Worm (Caenorhabditis elegans) whole organism, dauer: ENCODE measurements around the gene scrm-3.

Experiments used
- unc-62 ChIP-seq: sonication (generic microtip); optimal IDR thresholded peaks from 2 replicates; lab custom pipeline; 2017; ENCODE audit warnings: missing biosample characterization, missing genetic modification reagents, missing genetic modification characterization

scrm-3 gene

DNA sequence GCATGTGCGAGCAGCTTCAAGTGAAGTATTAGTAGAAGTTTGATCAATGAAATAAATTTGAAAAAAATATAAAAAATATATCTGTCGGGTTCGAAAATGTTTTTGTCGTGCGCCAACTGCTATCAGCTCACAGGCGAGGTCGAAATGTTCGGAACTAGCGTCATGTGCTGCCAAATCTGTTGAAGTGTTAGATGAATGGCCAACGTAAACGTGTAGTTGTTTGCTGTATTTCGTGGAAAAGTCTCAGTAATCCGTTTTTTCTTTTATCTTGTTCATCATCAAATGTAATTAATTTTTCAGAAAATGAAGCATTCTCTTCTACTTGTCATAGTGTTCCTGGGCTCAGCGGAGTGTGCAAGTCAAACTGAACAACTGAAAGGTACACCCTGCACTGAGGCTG is 7.1 kb downstream of the scrm-3 start, which contains the start of gene C17B7.15:
Gene C17B7.15, plus strand, starts transcription at position 301 of the 400 bp plus-strand sequence.
- no peak for TF ChIP-seq unc-62 (GFP tag; lab: Kevin White, UChicago)

DNA sequence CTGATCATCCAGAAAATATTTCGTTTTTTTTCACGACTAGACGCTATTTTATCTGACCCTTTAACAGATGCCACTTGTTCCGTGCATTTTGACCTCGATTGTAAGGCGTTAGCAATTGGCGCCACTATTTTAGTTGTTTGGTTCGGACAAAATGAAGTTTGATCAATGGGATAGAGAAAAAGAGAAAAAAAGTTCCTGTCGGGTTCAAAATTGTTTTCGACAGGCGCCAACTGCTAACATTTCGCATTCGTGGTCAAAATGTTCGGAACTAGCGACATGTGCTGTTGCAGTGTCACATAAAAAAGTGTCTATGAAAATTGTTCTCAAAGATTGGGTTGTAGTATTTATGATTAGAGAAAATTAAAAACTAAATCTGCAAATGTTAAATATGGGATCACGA is 9.5 kb downstream of the scrm-3 start:
- no peak for TF ChIP-seq unc-62 (GFP tag; lab: Kevin White, UChicago)

ce11 chrV:3346434-3347019 is 10.5 kb downstream of the scrm-3 start, which contains the start of gene fbxa-65:
fbxa-65 (minus strand) TSS chrV:3346484.
- no peak for TF ChIP-seq unc-62 (GFP tag; lab: Kevin White, UChicago)

DNA sequence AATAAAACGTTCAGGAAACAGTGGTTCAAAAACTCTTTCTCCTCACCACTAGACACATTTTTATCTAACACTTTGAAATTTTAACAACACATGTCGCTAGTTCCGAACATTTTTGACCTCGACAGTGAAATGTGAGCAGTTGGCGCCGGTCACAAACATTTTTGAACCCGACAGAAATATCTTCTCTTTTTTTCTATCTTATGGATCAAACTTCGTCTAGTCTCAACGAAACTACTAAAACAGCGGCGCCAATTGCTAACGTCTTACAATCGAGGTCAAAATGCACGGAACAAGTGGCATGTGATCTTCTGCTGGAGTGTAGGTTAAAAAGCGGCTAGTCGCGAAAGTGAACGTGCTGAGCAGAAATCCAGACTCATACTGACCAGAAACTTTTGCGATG is 13.0 kb downstream of the scrm-3 start:
- no peak for TF ChIP-seq unc-62 (GFP tag; lab: Kevin White, UChicago)

- no peak for TF ChIP-seq unc-62 (GFP tag; lab: Kevin White, UChicago)
Observed at ce11 chrV:3342504-3342903, 14.5 kb downstream of the scrm-3 start, which contains the start of gene C17B7.3. C17B7.3 (plus strand) TSS chrV:3342804.

ce11 chrV:3341906-3342305 is 15.1 kb downstream of the scrm-3 start, which contains the start of gene C17B7.10:
C17B7.10 (minus strand) TSS chrV:3342006.
- no peak for TF ChIP-seq unc-62 (GFP tag; lab: Kevin White, UChicago)

DNA sequence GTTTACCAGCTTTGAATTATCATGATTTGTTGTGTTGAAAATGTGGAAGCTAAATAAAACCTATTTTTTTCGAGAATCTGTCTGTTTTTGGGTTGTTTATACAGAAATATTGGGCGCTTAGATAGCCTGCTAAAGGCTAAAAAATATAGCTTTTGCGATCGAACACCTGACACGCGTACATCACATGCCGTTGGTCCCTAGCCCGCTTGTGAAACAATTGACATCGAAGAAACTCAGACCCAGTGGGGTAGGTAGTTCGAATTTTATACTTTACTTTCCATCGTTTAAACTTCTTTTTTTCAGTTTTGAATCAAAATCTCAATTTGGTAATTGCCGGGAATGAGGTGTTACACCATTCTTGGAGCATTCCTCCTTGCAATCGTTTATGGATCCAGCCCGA is 18.0 kb downstream of the scrm-3 start, which contains the start of gene C17B7.4:
Gene C17B7.4, plus strand, starts transcription at position 301 of the 400 bp plus-strand sequence.
- TF ChIP-seq unc-62 (GFP tag; lab: Kevin White, UChicago): no peak

- TF ChIP-seq unc-62 (GFP tag; lab: Kevin White, UChicago): no peak
Observed at ce11 chrV:3333334-3333733, 23.7 kb downstream of the scrm-3 start, which contains the start of gene C17B7.5. C17B7.5 (plus strand) TSS chrV:3333634.

ce11 chrV:3332023-3332422 is 25.0 kb downstream of the scrm-3 start, which contains the start of gene C17B7.9:
C17B7.9 (minus strand) TSS chrV:3332123.
- no peak for TF ChIP-seq unc-62 (GFP tag; lab: Kevin White, UChicago)

DNA sequence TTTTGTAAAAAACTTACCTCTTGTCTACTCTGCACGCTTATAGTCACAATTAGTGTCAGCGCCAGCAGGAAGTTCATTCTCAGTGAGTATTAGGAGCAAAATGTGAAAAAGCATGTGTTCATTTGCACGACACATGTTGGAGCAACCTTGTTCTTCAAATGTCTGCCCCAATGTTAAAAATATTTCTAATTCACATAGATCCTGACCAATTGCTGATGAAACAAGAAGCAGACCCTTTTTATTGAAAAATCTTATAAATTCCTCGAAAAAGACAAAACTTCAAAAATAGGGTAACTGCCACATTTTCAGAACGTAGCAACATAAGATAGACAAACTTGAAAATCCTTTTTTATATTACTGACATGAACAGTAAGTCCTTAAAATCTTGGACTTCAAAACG is 32.8 kb downstream of the scrm-3 start, which contains the start of gene C17B7.8:
Gene C17B7.8, minus strand, starts transcription at position 101 of the 400 bp plus-strand sequence.
- TF ChIP-seq unc-62 (GFP tag; lab: Kevin White, UChicago): no peak

ce11 chrV:3320432-3320831 is 36.6 kb downstream of the scrm-3 start, which contains the start of gene C17B7.14:
C17B7.14 (minus strand) TSS chrV:3320532.
- no peak for TF ChIP-seq unc-62 (GFP tag; lab: Kevin White, UChicago)

ce11 chrV:3320005-3320404 is 37.0 kb downstream of the scrm-3 start, which contains the start of gene F35F10.14:
F35F10.14 (minus strand) TSS chrV:3320105.
- no peak for TF ChIP-seq unc-62 (GFP tag; lab: Kevin White, UChicago)

DNA sequence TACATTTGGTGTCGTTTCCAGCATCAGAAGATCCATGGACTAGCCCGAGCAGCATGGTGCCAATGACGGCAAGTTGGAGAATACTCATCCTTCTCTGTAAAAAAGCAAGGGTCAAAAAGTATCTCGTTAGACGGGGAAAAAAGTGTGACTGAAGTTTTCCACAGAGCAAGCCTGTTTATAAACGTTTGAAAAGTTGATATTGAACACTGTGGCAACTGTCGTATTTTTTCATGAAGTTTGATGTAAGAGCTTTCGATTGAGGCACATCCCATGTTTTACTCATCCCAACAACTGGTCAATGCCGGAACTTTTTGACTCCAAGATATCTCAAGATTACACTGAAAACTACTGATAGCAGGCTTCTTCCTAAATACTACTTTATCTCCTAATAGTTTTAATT is 38.0 kb downstream of the scrm-3 start, which contains the start of gene F35F10.13:
Gene F35F10.13, minus strand, starts transcription at position 101 of the 400 bp plus-strand sequence.
- no peak for TF ChIP-seq unc-62 (GFP tag; lab: Kevin White, UChicago)

DNA sequence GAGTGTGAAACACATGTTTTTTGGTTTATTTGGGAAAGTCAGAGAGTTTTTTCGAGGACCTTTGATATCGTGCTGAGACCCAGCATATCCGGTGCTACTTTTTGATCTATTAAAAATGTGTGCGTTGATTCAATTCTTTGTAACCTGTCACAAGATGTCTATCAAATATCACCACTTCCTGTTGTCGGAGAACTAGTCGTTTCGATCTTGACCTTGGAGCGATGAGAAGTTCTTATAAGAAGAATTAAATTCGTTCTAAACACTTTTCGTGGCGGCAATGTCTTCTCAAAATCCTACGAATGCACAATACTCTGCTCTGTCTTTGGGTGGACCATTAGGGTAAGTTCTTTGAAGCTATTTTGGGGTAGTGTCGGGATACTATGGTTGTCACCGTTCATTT is 40.9 kb downstream of the scrm-3 start, which contains the start of gene F35F10.1:
Gene F35F10.1, plus strand, starts transcription at position 200 of the 400 bp plus-strand sequence.
- TF ChIP-seq unc-62 (GFP tag; lab: Kevin White, UChicago): no peak

DNA sequence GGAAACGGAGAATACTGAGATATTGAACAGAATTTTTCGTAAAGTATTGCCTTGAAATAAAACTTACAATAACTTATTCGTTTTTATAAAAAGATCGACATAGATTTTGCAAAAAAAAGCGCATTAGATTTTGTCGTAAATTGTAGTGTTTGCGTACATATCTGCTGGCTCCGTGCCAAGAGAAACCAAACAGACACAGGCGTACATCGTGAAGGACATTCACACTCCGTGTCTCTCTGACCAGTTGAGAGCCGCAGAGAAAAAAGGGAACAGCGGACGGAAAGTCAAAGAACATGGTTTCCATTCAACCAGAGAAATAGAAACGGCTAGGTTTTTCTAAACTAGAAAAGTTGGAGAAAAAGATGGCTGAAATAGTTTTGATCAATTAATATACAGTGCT is 41.7 kb downstream of the scrm-3 start, which contains the start of gene arrd-19:
Gene arrd-19, minus strand, starts transcription at position 209 of the 400 bp plus-strand sequence.
- no peak for TF ChIP-seq unc-62 (GFP tag; lab: Kevin White, UChicago)

DNA sequence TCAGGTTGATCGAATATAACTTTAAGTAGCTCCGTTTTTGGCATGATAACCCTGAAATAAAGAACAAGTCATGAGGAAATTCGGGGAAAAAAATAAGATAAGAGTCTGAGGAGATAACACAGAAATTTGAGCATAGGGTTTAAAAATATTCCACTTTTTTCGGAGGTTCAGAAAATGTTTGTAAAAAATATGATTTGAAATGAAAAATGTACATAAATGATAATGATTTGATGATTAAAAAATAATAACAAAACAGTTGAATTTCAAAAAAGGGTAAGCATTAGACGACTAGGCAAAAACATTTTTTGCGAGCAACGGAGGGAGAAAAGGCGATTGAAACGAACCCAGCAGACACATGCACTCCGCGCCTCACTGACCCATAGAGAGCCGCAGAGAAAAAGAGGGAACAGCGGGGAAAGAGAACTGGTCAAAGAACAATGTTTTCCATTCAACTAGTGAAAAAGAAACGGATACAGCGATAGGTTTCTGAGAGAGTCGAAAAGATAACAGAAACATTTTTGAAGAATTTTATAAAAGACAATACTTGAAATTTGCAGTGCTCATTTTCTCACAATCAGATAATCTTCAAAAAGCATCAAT is 44.8 kb downstream of the scrm-3 start, which contains the start of gene arrd-18:
Gene arrd-18, minus strand, starts transcription at position 51 of the 600 bp plus-strand sequence.
- TF ChIP-seq unc-62 (GFP tag; lab: Kevin White, UChicago): no peak
